Fruit fly (Drosophila melanogaster) whole organism: ENCODE results near the gene kraken.

Source experiments
- CG8478 ChIP-seq: fragments of >200 bp; optimal IDR thresholded peaks from 2 replicates; lab custom pipeline; 2018; ENCODE audit warnings: inconsistent platforms
- EcR ChIP-seq, 2 experiments: fragments of >200 bp; optimal IDR thresholded peaks; 2 replicates each; lab custom pipeline; 2017; ENCODE audit warnings: missing biosample characterization in 2 of 2, missing genetic modification characterization in 2 of 2, missing genetic modification reagents in 2 of 2
- pan ChIP-seq: fragments of >200 bp; optimal IDR thresholded peaks from 2 replicates; lab custom pipeline; 2017
- psq ChIP-seq: fragments of >200 bp; optimal IDR thresholded peaks from 2 replicates; lab custom pipeline; 2017
- usp ChIP-seq: fragments of >200 bp; optimal IDR thresholded peaks from 2 replicates; lab custom pipeline; 2017; ENCODE audit warnings: missing biosample characterization, missing genetic modification characterization, mixed read lengths

dm6 chr2L:869497-870040 is 17.0 kb downstream of the kraken start, which contains the start of gene dbe:
- no peak for TF ChIP-seq CG8478 (lab: Kevin White, UChicago)
- no peak for TF ChIP-seq EcR (GFP tag; optimal IDR thresholded peaks at IDR 0.05; lab: Kevin White, UChicago)
- TF ChIP-seq psq: no peak
- no peak for TF ChIP-seq usp
- TF ChIP-seq pan (lab: Kevin White, UChicago): peak; percentile 15
